Worm (Caenorhabditis elegans): ENCODE measurements around the gene rsp-2.

Gene rsp-2

DNA sequence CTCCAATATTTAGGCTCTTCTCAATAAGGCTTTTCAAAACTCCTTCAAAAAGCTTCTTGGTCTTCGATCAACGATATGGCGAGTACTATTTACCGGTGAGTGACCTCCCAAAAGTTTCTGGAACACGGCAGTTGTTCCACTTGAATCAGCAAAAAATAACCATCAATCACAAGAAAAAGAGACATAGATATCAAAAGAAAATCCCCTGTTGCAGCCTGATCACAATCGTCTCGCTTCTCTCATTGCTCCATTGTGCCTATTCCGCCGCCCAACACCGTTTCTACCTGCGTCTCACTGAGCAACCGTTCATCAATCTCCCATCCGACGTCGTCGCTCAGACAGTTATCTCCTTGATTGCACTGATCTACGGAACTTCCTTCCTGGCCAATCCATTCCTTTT is 44.0 kb upstream of the rsp-2 start, which contains the start of gene emc-5 (continued):
- TF ChIP-seq ceh-63 (GFP tag; optimal IDR thresholded peaks at IDR 0.05): no peak
- no peak for TF ChIP-seq fkh-8 (tag; optimal IDR thresholded peaks at IDR 0.05)
- no peak for TF ChIP-seq elt-2 (tag; optimal IDR thresholded peaks at IDR 0.05)
- no peak for TF ChIP-seq ceh-88 (GFP tag; IDR thresholded peaks at IDR 0.05)
- TF ChIP-seq sup-37 (GFP tag; optimal IDR thresholded peaks at IDR 0.05): no peak
- no peak for TF ChIP-seq fkh-4 (tag; optimal IDR thresholded peaks at IDR 0.05; ENCODE audit: borderline replicate concordance)
- TF ChIP-seq unc-62 (GFP tag; optimal IDR thresholded peaks at IDR 0.05): no peak
- peak; percentile 31 for TF ChIP-seq nhr-19 (GFP tag; conservative IDR thresholded peaks at IDR 0.05)
- TF ChIP-seq elt-3 (tag; optimal IDR thresholded peaks at IDR 0.05): no peak
- no peak for TF ChIP-seq nhr-84 (tag; optimal IDR thresholded peaks at IDR 0.05)
- TF ChIP-seq unc-86 (tag; optimal IDR thresholded peaks at IDR 0.05): no peak
- no peak for TF ChIP-seq egl-13 (tag; optimal IDR thresholded peaks at IDR 0.05)
- peak; percentile 45 for TF ChIP-seq lin-14 (GFP tag; optimal IDR thresholded peaks at IDR 0.05)
- no peak for TF ChIP-seq nhr-76 (tag; optimal IDR thresholded peaks at IDR 0.05)
- no peak for TF ChIP-seq nhr-28 (tag; optimal IDR thresholded peaks at IDR 0.05)
- peak; percentile 3 to 15 for TF ChIP-seq efl-1 (optimal IDR thresholded peaks at IDR 0.05)
- no peak for TF ChIP-seq efl-1 (GFP tag; optimal IDR thresholded peaks at IDR 0.05 in 1 of 2)
- no peak for TF ChIP-seq unc-98 (GFP tag; IDR thresholded peaks at IDR 0.05)
- TF ChIP-seq aly-2 (tag; optimal IDR thresholded peaks at IDR 0.05): no peak
- peak; percentile 73 for TF ChIP-seq lin-39 (tag; optimal IDR thresholded peaks at IDR 0.05)

- TF ChIP-seq tbx-2 (tag; optimal IDR thresholded peaks at IDR 0.05) (no peak), efl-1 (optimal IDR thresholded peaks at IDR 0.05) (no peak), efl-1 (GFP tag; optimal IDR thresholded peaks at IDR 0.05 in 1 of 2) (peak in 1 of 2 experiments; percentile 93)
These were observed 43.1 kb upstream of the rsp-2 start for ce11 chrII:11495806-11496205.

ce11 chrII:11495307-11495706 is 42.6 kb upstream of the rsp-2 start, which contains the start of the genes ooc-3 and B0334.4:
TSS of gene ooc-3 (minus strand) at chrII:11495321.
TSS of gene B0334.4 (plus strand) at chrII:11495692.
- TF ChIP-seq hlh-4 (tag; optimal IDR thresholded peaks at IDR 0.05) (no peak), isw-1 (GFP tag; IDR thresholded peaks at IDR 0.05) (no peak), nhr-47 (tag; optimal IDR thresholded peaks at IDR 0.05) (peak; percentile 32), dpl-1 (GFP tag; optimal IDR thresholded peaks at IDR 0.05) (peak; percentile 14 to 67 (median 34)), blmp-1 (tag; optimal IDR thresholded peaks at IDR 0.05) (peak; percentile 6), rnt-1 (tag; optimal IDR thresholded peaks at IDR 0.05) (no peak), mep-1 (tag; optimal IDR thresholded peaks at IDR 0.05) (peak; percentile 29), ceh-82 (tag; optimal IDR thresholded peaks at IDR 0.05) (peak in 2 of 3 experiments; percentile 18 to 48), C16A3.4 (tag; optimal IDR thresholded peaks at IDR 0.05) (peak; percentile 16), lin-35 (GFP tag; optimal IDR thresholded peaks at IDR 0.05) (peak; percentile 44 to 60), tlp-1 (tag; optimal IDR thresholded peaks at IDR 0.05) (no peak), snu-23 (GFP tag; optimal IDR thresholded peaks at IDR 0.05) (peak; percentile 45), nhr-85 (tag) (no peak), lin-14 (GFP tag; optimal IDR thresholded peaks at IDR 0.05) (peak; percentile 22), F16B12.6 (tag; optimal IDR thresholded peaks at IDR 0.05) (peak; percentile 81), aly-2 (tag; optimal IDR thresholded peaks at IDR 0.05) (peak; percentile 16), irx-1 (tag; optimal IDR thresholded peaks at IDR 0.05) (no peak), nhr-71 (tag; optimal IDR thresholded peaks at IDR 0.05) (peak; percentile 27), zip-4 (GFP tag; optimal IDR thresholded peaks at IDR 0.05) (peak; percentile 32), skn-1 (tag; optimal IDR thresholded peaks at IDR 0.05) (peak; percentile 47), fos-1 (tag; optimal IDR thresholded peaks at IDR 0.05) (no peak), lsy-2 (tag; optimal IDR thresholded peaks at IDR 0.05) (peak; percentile 80 to 97), efl-1 (optimal IDR thresholded peaks at IDR 0.05) (peak; percentile 38 to 58), efl-1 (GFP tag; optimal IDR thresholded peaks at IDR 0.05 in 1 of 2) (peak; percentile 56 to 85)
